Fruit fly (Drosophila melanogaster) whole organism, pupa: ENCODE data around the gene Lcp65Ag1.

Source experiments
- CG10348 ChIP-seq: fragments of 200-800 bp; sonication (Bioruptor generic); IDR thresholded peaks from 2 replicates; pipeline ENCODE4 v1.3.6; 2022; ENCODE audit warnings: missing biosample characterization, missing genetic modification characterization
- CG12605 ChIP-seq: fragments of 200-800 bp; sonication (Bioruptor generic); IDR thresholded peaks from 2 replicates; pipeline ENCODE4 v1.3.6; 2022; ENCODE audit warnings: missing biosample characterization, missing genetic modification characterization
- CG13204 ChIP-seq: fragments of 200-800 bp; sonication (Bioruptor generic); optimal IDR thresholded peaks from 2 replicates; lab custom pipeline; 2018; ENCODE audit warnings: missing biosample characterization, mild to moderate bottlenecking, missing genetic modification characterization, moderate library complexity
- CG14655 ChIP-seq: fragments of 200-800 bp; sonication (Bioruptor generic); optimal IDR thresholded peaks from 3 replicates; lab custom pipeline; 2017; ENCODE audit warnings: mild to moderate bottlenecking, missing biosample characterization, missing genetic modification reagents, missing genetic modification characterization
- CG15710 ChIP-seq: fragments of 200-800 bp; sonication (Bioruptor generic); optimal IDR thresholded peaks from 2 replicates; lab custom pipeline; 2018; ENCODE audit warnings: missing biosample characterization, mild to moderate bottlenecking, missing genetic modification characterization, moderate library complexity
- CG17806 ChIP-seq: fragments of 200-800 bp; sonication (Bioruptor generic); optimal IDR thresholded peaks from 2 replicates; lab custom pipeline; 2018; ENCODE audit warnings: missing biosample characterization, mild to moderate bottlenecking, missing genetic modification characterization, moderate library complexity
- CG32121 ChIP-seq: fragments of 200-800 bp; sonication (Bioruptor generic); IDR thresholded peaks from 2 replicates; pipeline ENCODE4 v1.3.6; 2022; ENCODE audit warnings: missing biosample characterization, missing genetic modification characterization
- CG34367 ChIP-seq: fragments of 200-800 bp; sonication (Bioruptor generic); optimal IDR thresholded peaks from 2 replicates; lab custom pipeline; 2018; ENCODE audit warnings: missing biosample characterization, mild to moderate bottlenecking, missing genetic modification characterization
- CG4496 ChIP-seq: fragments of 200-800 bp; sonication (Bioruptor generic); IDR thresholded peaks from 3 replicates; pipeline ENCODE4 v1.3.6; 2022; ENCODE audit warnings: missing biosample characterization, missing genetic modification characterization
- CG8159 ChIP-seq: fragments of 200-800 bp; sonication (Bioruptor generic); optimal IDR thresholded peaks from 3 replicates; lab custom pipeline; 2018; ENCODE audit warnings: missing biosample characterization, mild to moderate bottlenecking, missing genetic modification characterization, moderate library complexity
- CG8301 ChIP-seq: fragments of 200-800 bp; sonication (Bioruptor generic); optimal IDR thresholded peaks from 2 replicates; lab custom pipeline; 2018; ENCODE audit warnings: missing biosample characterization, mild to moderate bottlenecking, missing genetic modification characterization
- CG9948 ChIP-seq: fragments of 200-800 bp; sonication (Bioruptor generic); optimal IDR thresholded peaks from 2 replicates; lab custom pipeline; 2018; ENCODE audit warnings: missing biosample characterization, mild to moderate bottlenecking, missing genetic modification characterization, moderate library complexity
- D1 ChIP-seq: fragments of 200-800 bp; sonication (Bioruptor generic); optimal IDR thresholded peaks from 2 replicates; lab custom pipeline; 2018; ENCODE audit warnings: missing biosample characterization, mild to moderate bottlenecking, missing genetic modification characterization, moderate library complexity
- EcR ChIP-seq: fragments of 200-800 bp; sonication (Bioruptor generic); optimal IDR thresholded peaks from 3 replicates; lab custom pipeline; 2019; ENCODE audit warnings: missing biosample characterization, missing genetic modification characterization, mild to moderate bottlenecking, moderate library complexity, missing genetic modification reagents
- Ets98B ChIP-seq: fragments of 200-800 bp; sonication (Bioruptor generic); IDR thresholded peaks from 2 replicates; pipeline ENCODE4 v1.3.6; 2022; ENCODE audit warnings: missing biosample characterization, missing genetic modification characterization
- Pif1A ChIP-seq: fragments of 200-800 bp; sonication (Bioruptor generic); optimal IDR thresholded peaks from 3 replicates; lab custom pipeline; 2016; ENCODE audit warnings: missing biosample characterization, missing genetic modification characterization
- Pif1B ChIP-seq: fragments of 200-800 bp; sonication (Bioruptor generic); optimal IDR thresholded peaks from 3 replicates; lab custom pipeline; 2016; ENCODE audit warnings: missing biosample characterization, missing genetic modification characterization
- Snoo ChIP-seq: fragments of 200-800 bp; sonication (Bioruptor generic); optimal IDR thresholded peaks from 3 replicates; lab custom pipeline; 2017; ENCODE audit warnings: missing biosample characterization, mild to moderate bottlenecking, missing genetic modification characterization, inconsistent platforms
- fd96Ca ChIP-seq: fragments of 200-800 bp; sonication (Bioruptor generic); IDR thresholded peaks from 3 replicates; pipeline ENCODE4 v1.3.6; 2022; ENCODE audit warnings: missing biosample characterization, missing genetic modification characterization
- gl ChIP-seq: fragments of 200-800 bp; sonication (Bioruptor generic); optimal IDR thresholded peaks from 2 replicates; lab custom pipeline; 2018; ENCODE audit warnings: missing biosample characterization, mild to moderate bottlenecking, missing genetic modification characterization
- rn ChIP-seq: fragments of 200-800 bp; sonication (Bioruptor generic); IDR thresholded peaks from 2 replicates; pipeline ENCODE4 v1.3.6; 2022; ENCODE audit warnings: missing biosample characterization, missing genetic modification characterization

Gene Lcp65Ag1

DNA sequence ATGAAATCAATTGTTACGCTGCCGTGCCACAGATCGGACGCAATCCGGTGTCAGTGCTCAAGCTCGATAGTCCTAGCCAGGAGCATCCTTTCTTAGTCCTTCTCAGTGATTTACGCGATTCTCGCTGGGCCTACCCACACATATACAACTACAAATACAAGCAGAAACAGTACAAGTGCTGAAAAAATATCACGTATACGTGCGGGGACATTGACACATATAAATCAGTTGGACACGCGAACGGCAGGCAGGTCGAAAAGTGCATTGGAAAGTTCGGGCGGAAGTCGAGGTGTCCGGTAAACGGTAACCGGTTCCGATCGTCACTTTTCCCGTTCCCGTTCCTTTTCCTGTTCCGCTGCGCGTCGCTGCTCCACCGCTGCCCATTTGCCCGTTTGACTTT, 23.6 kb downstream of the Lcp65Ag1 start:
- TF ChIP-seq CG10348 (GFP tag; lab: Robert Waterston, UW), result no peak
- TF ChIP-seq rn (GFP tag; lab: Robert Waterston, UW), result no peak
- TF ChIP-seq CG17806, result no peak
- TF ChIP-seq Ets98B, result no peak
- TF ChIP-seq CG12605 (GFP tag; lab: Robert Waterston, UW), result no peak
- no peak for TF ChIP-seq CG32121

DNA sequence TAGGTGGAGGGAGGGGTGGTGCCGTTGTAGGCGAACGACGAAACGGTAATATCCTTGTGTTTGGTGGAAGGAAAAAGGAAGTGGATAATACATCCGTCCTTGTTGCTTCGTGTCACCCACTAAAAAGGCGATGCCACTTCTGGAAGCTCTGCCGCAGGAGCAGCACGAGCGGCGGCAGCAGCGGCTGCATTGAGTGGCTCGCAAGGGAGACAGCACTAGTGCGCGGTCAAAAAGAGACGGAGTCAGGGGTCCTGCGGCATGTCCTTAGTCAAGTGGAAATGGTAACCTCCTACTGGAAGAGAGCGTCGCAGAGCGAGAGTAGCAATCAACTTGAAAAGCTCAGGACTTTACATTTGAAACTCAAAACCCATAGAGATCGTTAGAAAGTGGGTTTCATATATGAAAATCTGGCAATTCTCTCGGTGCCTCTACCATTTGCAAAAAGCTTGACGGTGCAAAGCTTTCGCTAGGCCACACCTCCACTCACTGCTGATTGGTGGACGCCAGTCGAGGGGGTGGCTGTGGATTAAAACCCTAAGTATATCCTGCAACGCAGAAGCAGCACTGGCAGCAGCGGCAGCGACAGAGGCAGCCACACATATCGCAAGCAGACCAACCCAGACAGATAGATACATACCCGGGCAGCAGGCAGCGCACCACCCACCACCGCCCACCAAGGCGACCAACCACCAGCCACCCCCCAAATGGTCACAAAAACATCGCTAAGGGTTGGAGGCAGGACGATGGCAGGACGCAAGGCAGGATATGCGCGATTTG, 24.2 kb downstream of the Lcp65Ag1 start:
- no peak for TF ChIP-seq rn (GFP tag; lab: Robert Waterston, UW)
- TF ChIP-seq CG10348 (GFP tag; lab: Robert Waterston, UW), result no peak
- TF ChIP-seq gl, result no peak
- TF ChIP-seq Pif1A (GFP tag; lab: Kevin White, UChicago), result no peak
- no peak for TF ChIP-seq D1 (tag; lab: Kevin White, UChicago)
- no peak for TF ChIP-seq CG12605 (GFP tag; lab: Robert Waterston, UW)
- TF ChIP-seq CG32121, result no peak
- TF ChIP-seq CG8301 (tag; lab: Kevin White, UChicago), result no peak
- no peak for TF ChIP-seq Pif1B
- no peak for TF ChIP-seq CG17806
- no peak for TF ChIP-seq CG15710 (tag; lab: Kevin White, UChicago)
- no peak for TF ChIP-seq CG8159 (tag; lab: Kevin White, UChicago)
- TF ChIP-seq, all 21 proteins: peak for 0

DNA sequence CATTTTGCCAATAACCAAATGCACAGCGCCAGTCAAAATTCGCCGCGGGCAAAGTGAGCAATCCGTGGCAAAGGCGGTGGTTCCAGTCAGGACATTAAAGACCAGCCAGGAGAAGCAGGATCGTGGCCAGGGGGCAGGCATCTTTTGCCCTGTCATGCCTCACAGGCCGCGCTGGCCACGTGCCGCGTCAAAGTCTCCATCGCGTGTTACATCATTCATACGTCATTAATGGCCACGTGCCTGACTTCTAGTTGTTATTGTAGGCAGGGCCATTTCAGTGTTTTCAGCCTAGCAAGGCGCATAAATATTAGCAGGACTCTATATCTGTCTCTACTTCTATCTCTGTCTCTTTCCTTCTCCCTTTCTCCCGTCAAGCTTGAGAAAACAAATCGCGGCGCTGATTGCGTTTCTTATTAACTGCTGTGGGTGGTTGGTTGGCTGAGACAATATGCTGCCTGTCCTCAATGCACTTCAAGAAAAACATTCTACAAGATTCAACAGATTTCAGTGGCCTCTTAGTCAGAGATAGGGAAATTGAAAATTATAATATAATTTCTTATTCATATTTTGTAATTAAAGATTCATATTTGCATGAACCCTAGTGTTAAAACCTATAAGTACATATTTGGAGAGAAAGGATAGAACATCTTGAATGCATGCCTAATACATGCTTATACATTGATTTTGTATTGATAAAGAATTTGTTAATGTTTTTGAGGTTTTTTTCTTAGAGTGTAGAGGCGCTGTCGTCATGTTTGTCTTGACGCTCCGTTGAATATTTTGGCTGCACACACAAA, 26.6 kb downstream of the Lcp65Ag1 start:
- TF ChIP-seq CG9948 (tag; lab: Kevin White, UChicago), result no peak
- TF ChIP-seq D1 (tag; lab: Kevin White, UChicago), result no peak
- TF ChIP-seq CG34367 (tag; lab: Kevin White, UChicago), result no peak
- TF ChIP-seq EcR (GFP tag; lab: Kevin White, UChicago), result no peak
- TF ChIP-seq CG4496 (GFP tag; lab: Robert Waterston, UW), result no peak
- TF ChIP-seq Pif1B, result no peak
- TF ChIP-seq CG13204 (GFP tag; lab: Kevin White, UChicago), result no peak
- no peak for TF ChIP-seq Pif1A (GFP tag; lab: Kevin White, UChicago)
- TF ChIP-seq CG8301 (tag; lab: Kevin White, UChicago), result no peak
- TF ChIP-seq CG8159 (tag; lab: Kevin White, UChicago), result no peak
- TF ChIP-seq, all 21 proteins: peak for 0

DNA sequence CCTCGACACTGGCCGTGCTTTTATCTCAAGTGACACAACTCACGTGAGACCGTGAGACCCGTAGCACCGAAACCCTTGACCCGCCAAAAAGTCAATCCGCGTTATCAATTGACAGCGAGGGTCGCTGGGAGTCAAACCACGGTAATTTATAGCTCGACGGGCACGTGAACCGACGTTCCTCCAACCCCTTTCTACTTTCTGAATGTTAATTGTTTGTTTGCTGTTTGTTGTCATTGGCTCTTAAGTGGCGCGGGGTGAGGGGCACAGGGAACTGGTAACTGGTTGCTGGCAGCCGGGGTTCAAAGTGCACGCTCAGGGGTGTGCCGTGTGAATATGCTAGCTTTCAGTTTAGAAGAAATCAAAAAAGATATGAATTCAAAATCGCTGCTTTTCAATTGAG, 28.4 kb downstream of the Lcp65Ag1 start:
- TF ChIP-seq gl (no peak), CG10348 (GFP tag; lab: Robert Waterston, UW) (no peak), CG13204 (GFP tag; lab: Kevin White, UChicago) (no peak)

DNA sequence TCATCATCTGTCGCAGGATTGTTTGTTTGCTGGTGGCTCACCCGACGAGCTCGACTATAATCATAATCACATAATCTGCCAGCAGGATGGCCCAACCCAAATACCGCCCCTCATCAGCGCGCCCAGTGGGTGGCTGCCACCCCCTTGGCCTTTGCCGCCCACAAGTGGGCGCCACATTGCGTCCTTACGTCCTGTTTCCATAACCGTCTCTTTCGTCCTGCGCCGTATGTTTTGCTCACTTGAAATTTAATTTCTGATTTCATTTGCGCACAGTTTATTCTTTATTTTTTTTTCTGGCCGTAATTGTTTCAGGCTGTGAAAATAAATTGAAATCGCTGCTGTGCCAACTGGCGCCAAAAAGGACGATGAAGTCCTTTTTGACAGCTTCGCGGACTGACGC, 29.6 kb downstream of the Lcp65Ag1 start:
- no peak for TF ChIP-seq CG15710 (tag; lab: Kevin White, UChicago)
- TF ChIP-seq CG8159 (tag; lab: Kevin White, UChicago), result no peak
- TF ChIP-seq CG9948 (tag; lab: Kevin White, UChicago), result no peak
- no peak for TF ChIP-seq CG12605 (GFP tag; lab: Robert Waterston, UW)
- no peak for TF ChIP-seq CG34367 (tag; lab: Kevin White, UChicago)
- TF ChIP-seq CG14655 (GFP tag; lab: Kevin White, UChicago), result no peak
- no peak for TF ChIP-seq Snoo
- TF ChIP-seq CG8301 (tag; lab: Kevin White, UChicago), result no peak
- TF ChIP-seq gl, result no peak
- no peak for TF ChIP-seq CG4496 (GFP tag; lab: Robert Waterston, UW)
- no peak for TF ChIP-seq Ets98B
- no peak for TF ChIP-seq CG17806
- TF ChIP-seq fd96Ca (GFP tag; lab: Robert Waterston, UW), result no peak

DNA sequence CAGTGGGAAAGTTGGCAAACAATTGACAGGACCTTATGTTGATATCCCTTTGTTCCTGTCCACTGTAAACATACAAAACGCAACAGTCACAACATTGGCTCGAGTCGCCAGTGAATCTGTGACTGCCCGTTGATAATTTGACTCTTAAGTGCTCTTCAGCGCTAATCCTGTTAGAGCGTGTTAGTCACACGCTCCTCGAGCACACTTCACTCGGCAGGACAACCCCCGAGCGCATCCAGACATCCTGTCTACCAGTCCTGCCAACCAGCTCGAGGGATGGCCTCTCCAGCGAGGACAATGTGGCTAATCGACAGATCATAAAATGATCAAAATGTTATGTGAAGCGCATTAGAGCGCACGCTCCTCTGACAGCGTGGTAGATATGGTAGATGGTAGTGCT, 30.5 kb downstream of the Lcp65Ag1 start:
- no peak for TF ChIP-seq CG15710 (tag; lab: Kevin White, UChicago)
- TF ChIP-seq fd96Ca (GFP tag; lab: Robert Waterston, UW), result no peak
- no peak for TF ChIP-seq Ets98B
- TF ChIP-seq CG34367 (tag; lab: Kevin White, UChicago), result no peak
- TF ChIP-seq Pif1B, result no peak
- no peak for TF ChIP-seq EcR (GFP tag; lab: Kevin White, UChicago)
- no peak for TF ChIP-seq Snoo
- no peak for TF ChIP-seq CG10348 (GFP tag; lab: Robert Waterston, UW)
- TF ChIP-seq CG32121, result no peak
- no peak for TF ChIP-seq gl
- TF ChIP-seq rn (GFP tag; lab: Robert Waterston, UW), result no peak
- TF ChIP-seq Pif1A (GFP tag; lab: Kevin White, UChicago), result no peak
- no peak for TF ChIP-seq CG8159 (tag; lab: Kevin White, UChicago)
- TF ChIP-seq CG4496 (GFP tag; lab: Robert Waterston, UW), result no peak
- TF ChIP-seq D1 (tag; lab: Kevin White, UChicago), result no peak
- no peak for TF ChIP-seq CG9948 (tag; lab: Kevin White, UChicago)
- no peak for TF ChIP-seq CG8301 (tag; lab: Kevin White, UChicago)
- TF ChIP-seq CG14655 (GFP tag; lab: Kevin White, UChicago), result no peak
